Fruit fly (Drosophila melanogaster) whole organism, adult: ENCODE results near the gene CG3909.

Source experiments
- CG12768 ChIP-seq: fragments of 200-800 bp; sonication (Bioruptor generic); optimal IDR thresholded peaks from 2 replicates; lab custom pipeline; 2017; ENCODE audit warnings: missing biosample characterization, missing genetic modification characterization, mild to moderate bottlenecking, moderate library complexity, missing genetic modification reagents
- CG1620 ChIP-seq: fragments of 200-800 bp; sonication (Bioruptor generic); optimal IDR thresholded peaks from 2 replicates; lab custom pipeline; 2016; ENCODE audit warnings: missing biosample characterization, missing genetic modification characterization
- CG33017 ChIP-seq: fragments of 200-800 bp; sonication (Bioruptor generic); optimal IDR thresholded peaks from 2 replicates; lab custom pipeline; 2018; ENCODE audit warnings: missing biosample characterization, mild to moderate bottlenecking, missing genetic modification characterization, moderate library complexity
- CG7045 ChIP-seq: fragments of 200-800 bp; sonication (Bioruptor generic); optimal IDR thresholded peaks from 2 replicates; lab custom pipeline; 2017; ENCODE audit warnings: missing biosample characterization, mild to moderate bottlenecking, missing genetic modification characterization
- CG7101 ChIP-seq: fragments of 200-800 bp; sonication (Bioruptor generic); optimal IDR thresholded peaks from 2 replicates; lab custom pipeline; 2018; ENCODE audit warnings: missing biosample characterization, mild to moderate bottlenecking, missing genetic modification characterization, moderate library complexity
- Hr96 ChIP-seq: fragments of 200-800 bp; sonication (Bioruptor generic); optimal IDR thresholded peaks from 2 replicates; lab custom pipeline; 2016; ENCODE audit warnings: missing biosample characterization, missing genetic modification characterization
- cic ChIP-seq: fragments of 200-800 bp; sonication (Bioruptor generic); optimal IDR thresholded peaks from 2 replicates; lab custom pipeline; 2017; ENCODE audit warnings: missing biosample characterization, mild to moderate bottlenecking, missing genetic modification characterization, moderate library complexity
- cnc ChIP-seq, 2 experiments: fragments of >200 bp; optimal IDR thresholded peaks; 2 replicates each; lab custom pipeline; 2017
- kay ChIP-seq: fragments of 200-800 bp; sonication (Bioruptor generic); peaks from one replicate; lab custom pipeline; 2016; ENCODE audit warnings: missing biosample characterization, missing genetic modification characterization, borderline replicate concordance
- pad ChIP-seq: fragments of 200-800 bp; sonication (Bioruptor generic); optimal IDR thresholded peaks from 3 replicates; lab custom pipeline; 2017; ENCODE audit warnings: missing biosample characterization, missing genetic modification characterization, mild to moderate bottlenecking, moderate library complexity, missing genetic modification reagents
- tj ChIP-seq: fragments of 200-800 bp; sonication (Bioruptor generic); optimal IDR thresholded peaks from 3 replicates; lab custom pipeline; 2017; ENCODE audit warnings: missing biosample characterization, mild to moderate bottlenecking, missing genetic modification characterization, moderate library complexity

dm6 chr3R:10024032-10024712, 18.9 kb upstream of the CG3909 start:
- TF ChIP-seq CG7045 (GFP tag; lab: Kevin White, UChicago) (no peak), cic (GFP tag; lab: Kevin White, UChicago) (no peak), kay (GFP tag; lab: Kevin White, UChicago) (no peak), cnc (optimal IDR thresholded peaks at IDR 0.05; lab: Kevin White, UChicago) (no peak), CG7101 (tag; lab: Kevin White, UChicago) (no peak), Hr96 (GFP tag; lab: Kevin White, UChicago) (no peak), tj (GFP tag; lab: Kevin White, UChicago) (no peak), CG33017 (tag; lab: Kevin White, UChicago) (no peak), CG12768 (no peak), pad (GFP tag; lab: Kevin White, UChicago) (no peak), CG1620 (GFP tag; lab: Kevin White, UChicago) (no peak)
